Worm (Caenorhabditis elegans) whole organism, L4 larva: ENCODE results near the gene F46C5.4.

Experiments used
- D1046.2 ChIP-seq: fragments of 200-800 bp; sonication (Bioruptor generic); IDR thresholded peaks from 2 replicates; pipeline ENCODE4 v1.3.6; 2022; ENCODE audit warnings: missing genetic modification characterization, missing compliant biosample characterization
- F10B5.3 ChIP-seq: sonication (generic microtip); optimal IDR thresholded peaks from 2 replicates; lab custom pipeline; 2016; ENCODE audit warnings: mild to moderate bottlenecking, missing genetic modification characterization, missing compliant biosample characterization
- F37D6.2 ChIP-seq: sonication (generic microtip); optimal IDR thresholded peaks from 2 replicates; lab custom pipeline; 2016; ENCODE audit warnings: mild to moderate bottlenecking, missing genetic modification characterization, missing compliant biosample characterization
- R02D3.7 ChIP-seq: fragments of 150-350 bp; sonication (generic microtip); optimal IDR thresholded peaks from 3 replicates; lab custom pipeline; 2014; ENCODE audit warnings: missing biosample characterization, missing genetic modification characterization
- T20F7.1 ChIP-seq: fragments of 200-800 bp; sonication (Bioruptor generic); optimal IDR thresholded peaks from 2 replicates; lab custom pipeline; 2018; ENCODE audit warnings: mild to moderate bottlenecking, missing genetic modification characterization, missing compliant biosample characterization
- Y5F2A.4 ChIP-seq: fragments of 200-800 bp; sonication (Bioruptor generic); optimal IDR thresholded peaks from 2 replicates; lab custom pipeline; 2018; ENCODE audit warnings: mild to moderate bottlenecking, missing genetic modification characterization, missing compliant biosample characterization
- Y75B8A.6 ChIP-seq: fragments of 200-800 bp; sonication (Bioruptor generic); IDR thresholded peaks from 2 replicates; pipeline ENCODE4 v1.3.6; 2022; ENCODE audit warnings: missing genetic modification reagents, missing genetic modification characterization, missing compliant biosample characterization
- ZK546.5 ChIP-seq, 2 experiments: sonication (generic microtip); optimal IDR thresholded peaks; 2 replicates each; lab custom pipeline; 2017; ENCODE audit warnings: missing biosample characterization in 2 of 2, missing genetic modification characterization in 2 of 2
- aha-1 ChIP-seq: fragments of 150-350 bp; peaks from one replicate; lab custom pipeline; 2014; ENCODE audit warnings: missing biosample characterization, missing genetic modification characterization
- aly-2 ChIP-seq: sonication (generic microtip); optimal IDR thresholded peaks from 2 replicates; lab custom pipeline; 2018; ENCODE audit warnings: missing biosample characterization, missing genetic modification characterization
- ama-1 ChIP-seq: fragments of 150-350 bp; optimal IDR thresholded peaks from 2 replicates; lab custom pipeline; 2014; ENCODE audit warnings: inconsistent platforms, mixed read lengths
- arid-1 ChIP-seq: fragments of 200-800 bp; sonication (Bioruptor generic); conservative IDR thresholded peaks from 2 replicates; pipeline ENCODE4 v1.3.6; 2022; ENCODE audit warnings: missing genetic modification reagents, missing genetic modification characterization, missing compliant biosample characterization
- ceh-20 ChIP-seq: fragments of 200-800 bp; sonication (Bioruptor generic); IDR thresholded peaks from 2 replicates; pipeline ENCODE4 v1.3.6; 2022; ENCODE audit warnings: missing genetic modification reagents, missing genetic modification characterization, missing compliant biosample characterization
- ceh-32 ChIP-seq: sonication (generic microtip); optimal IDR thresholded peaks from 2 replicates; lab custom pipeline; 2016; ENCODE audit warnings: mild to moderate bottlenecking, missing genetic modification characterization, missing compliant biosample characterization; ENCODE audit not compliant: poor library complexity
- ceh-62 ChIP-seq: sonication (generic microtip); optimal IDR thresholded peaks from 2 replicates; lab custom pipeline; 2017; ENCODE audit warnings: missing biosample characterization, missing genetic modification characterization
- daf-12 ChIP-seq: fragments of 150-350 bp; optimal IDR thresholded peaks from 2 replicates; lab custom pipeline; 2014; ENCODE audit warnings: missing biosample characterization, missing genetic modification reagents, missing genetic modification characterization
- daf-16 ChIP-seq, 3 experiments: sonication (generic microtip); optimal IDR thresholded peaks; 2 replicates each; lab custom pipeline; 2016 to 2017; ENCODE audit warnings: missing genetic modification characterization in 3 of 3, missing genetic modification reagents in 3 of 3, mild to moderate bottlenecking in 2 of 3, missing compliant biosample characterization in 2 of 3, missing biosample characterization in 1 of 3, moderate library complexity in 1 of 3
- dmd-6 ChIP-seq: fragments of 200-800 bp; sonication (Bioruptor generic); IDR thresholded peaks from 2 replicates; pipeline ENCODE4 v1.3.6; 2022; ENCODE audit warnings: missing genetic modification reagents, missing genetic modification characterization, missing compliant biosample characterization
- dmd-8 ChIP-seq: fragments of 200-800 bp; sonication (Bioruptor generic); IDR thresholded peaks from 2 replicates; pipeline ENCODE4 v1.3.6; 2022; ENCODE audit warnings: missing genetic modification characterization, missing compliant biosample characterization
- dpl-1 ChIP-seq: fragments of 150-350 bp; optimal IDR thresholded peaks from 2 replicates; lab custom pipeline; 2014; ENCODE audit warnings: missing biosample characterization, missing genetic modification reagents, missing genetic modification characterization
- duxl-1 ChIP-seq: sonication (generic microtip); optimal IDR thresholded peaks from 2 replicates; lab custom pipeline; 2016; ENCODE audit warnings: mild to moderate bottlenecking, missing genetic modification characterization, moderate library complexity, missing compliant biosample characterization; ENCODE audit not compliant: poor library complexity
- dve-1 ChIP-seq: sonication (generic microtip); optimal IDR thresholded peaks from 2 replicates; lab custom pipeline; 2017; ENCODE audit warnings: antibody characterized with exemption, mild to moderate bottlenecking, missing genetic modification characterization, missing compliant biosample characterization; ENCODE audit not compliant: insufficient read depth
- egl-43 ChIP-seq: fragments of 200-800 bp; sonication (Bioruptor generic); IDR thresholded peaks from 2 replicates; pipeline ENCODE4 v1.3.6; 2022; ENCODE audit warnings: missing genetic modification reagents, missing genetic modification characterization, missing compliant biosample characterization
- fos-1 ChIP-seq: fragments of 150-350 bp; optimal IDR thresholded peaks from 2 replicates; lab custom pipeline; 2014; ENCODE audit warnings: missing biosample characterization, missing genetic modification characterization
- hlh-30 ChIP-seq: sonication (generic microtip); optimal IDR thresholded peaks from 2 replicates; lab custom pipeline; 2017; ENCODE audit warnings: antibody characterized with exemption, mild to moderate bottlenecking, missing genetic modification characterization, missing compliant biosample characterization; ENCODE audit not compliant: insufficient read depth
- lim-7 ChIP-seq: fragments of 200-800 bp; sonication (Bioruptor generic); IDR thresholded peaks from 2 replicates; pipeline ENCODE4 v1.3.6; 2022; ENCODE audit warnings: missing genetic modification characterization, missing compliant biosample characterization
- lin-13 ChIP-seq: fragments of 150-350 bp; optimal IDR thresholded peaks from 2 replicates; lab custom pipeline; 2014; ENCODE audit warnings: missing biosample characterization, missing genetic modification reagents, missing genetic modification characterization
- lin-29 ChIP-seq: fragments of 200-800 bp; sonication (Bioruptor generic); IDR thresholded peaks from 2 replicates; pipeline ENCODE4 v1.3.6; 2022; ENCODE audit warnings: missing genetic modification reagents, missing genetic modification characterization, missing compliant biosample characterization
- lir-3 ChIP-seq: sonication (generic microtip); optimal IDR thresholded peaks from 2 replicates; lab custom pipeline; 2016; ENCODE audit warnings: mild to moderate bottlenecking, missing genetic modification characterization, missing compliant biosample characterization
- mdt-29 ChIP-seq: fragments of 200-800 bp; sonication (Bioruptor generic); IDR thresholded peaks from 2 replicates; pipeline ENCODE4 v1.3.6; 2022; ENCODE audit warnings: missing genetic modification reagents, missing genetic modification characterization, missing compliant biosample characterization
- mep-1 ChIP-seq: fragments of 150-350 bp; sonication (generic microtip); optimal IDR thresholded peaks from 3 replicates; lab custom pipeline; 2014; ENCODE audit warnings: missing biosample characterization, missing genetic modification characterization
- nhr-10 ChIP-seq: fragments of 150-350 bp; optimal IDR thresholded peaks from 2 replicates; lab custom pipeline; 2014; ENCODE audit warnings: missing biosample characterization, missing genetic modification characterization
- nhr-11 ChIP-seq: fragments of 150-350 bp; optimal IDR thresholded peaks from 2 replicates; lab custom pipeline; 2014; ENCODE audit warnings: missing biosample characterization, missing genetic modification characterization
- nhr-28 ChIP-seq: fragments of 150-350 bp; optimal IDR thresholded peaks from 2 replicates; lab custom pipeline; 2014; ENCODE audit warnings: missing biosample characterization, missing genetic modification characterization
- nhr-77 ChIP-seq: fragments of 150-350 bp; optimal IDR thresholded peaks from 2 replicates; lab custom pipeline; 2014; ENCODE audit warnings: missing biosample characterization, missing genetic modification characterization
- rbr-2 ChIP-seq: sonication (generic microtip); optimal IDR thresholded peaks from 2 replicates; lab custom pipeline; 2016; ENCODE audit warnings: missing genotype, missing genetic modification characterization, missing compliant biosample characterization
- sdz-12 ChIP-seq: fragments of 200-800 bp; sonication (Bioruptor generic); optimal IDR thresholded peaks from 2 replicates; lab custom pipeline; 2018; ENCODE audit warnings: mild to moderate bottlenecking, missing genetic modification characterization, missing compliant biosample characterization
- skn-1 ChIP-seq: fragments of 150-350 bp; optimal IDR thresholded peaks from 2 replicates; lab custom pipeline; 2014; ENCODE audit warnings: missing biosample characterization, missing genetic modification characterization
- snpc-1.2 ChIP-seq: fragments of 200-800 bp; sonication (Bioruptor generic); IDR thresholded peaks from 2 replicates; pipeline ENCODE4 v1.3.6; 2022; ENCODE audit warnings: missing genetic modification reagents, missing genetic modification characterization, missing compliant biosample characterization
- spr-1 ChIP-seq: sonication (generic microtip); optimal IDR thresholded peaks from 2 replicates; lab custom pipeline; 2016; ENCODE audit warnings: mild to moderate bottlenecking, missing genetic modification characterization, missing compliant biosample characterization
- unc-62 ChIP-seq, 3 experiments: fragments of 150-350 bp in 1 of 3; sonication (generic microtip); optimal IDR thresholded peaks in 2 of 3; peaks in 1 of 3; 1 replicate in 1 of 3; 2 replicates in 2 of 3; lab custom pipeline; 2014 to 2017; ENCODE audit warnings: missing biosample characterization in 3 of 3, missing genetic modification characterization in 3 of 3, missing genetic modification reagents in 3 of 3, missing genotype in 1 of 3
- vab-7 ChIP-seq: fragments of 200-800 bp; sonication (Bioruptor generic); IDR thresholded peaks from 2 replicates; pipeline ENCODE4 v1.3.6; 2022; ENCODE audit warnings: missing genetic modification reagents, missing genetic modification characterization, missing compliant biosample characterization
- zfp-3 ChIP-seq: fragments of 200-800 bp; sonication (Bioruptor generic); conservative IDR thresholded peaks from 2 replicates; pipeline ENCODE4 v1.3.6; 2022; ENCODE audit warnings: missing genetic modification reagents, missing genetic modification characterization, missing compliant biosample characterization
- zip-2 ChIP-seq: fragments of 150-350 bp; optimal IDR thresholded peaks from 2 replicates; lab custom pipeline; 2014; ENCODE audit warnings: missing biosample characterization, missing genetic modification characterization

F46C5.4 gene

ce11 chrII:8813659-8814058 is 22.2 kb upstream of the F46C5.4 start (continued):
- TF ChIP-seq nhr-28 (tag; lab: Kevin White, UChicago) (peak; percentile 90), nhr-10 (tag; lab: Kevin White, UChicago) (peak; percentile 86)

DNA sequence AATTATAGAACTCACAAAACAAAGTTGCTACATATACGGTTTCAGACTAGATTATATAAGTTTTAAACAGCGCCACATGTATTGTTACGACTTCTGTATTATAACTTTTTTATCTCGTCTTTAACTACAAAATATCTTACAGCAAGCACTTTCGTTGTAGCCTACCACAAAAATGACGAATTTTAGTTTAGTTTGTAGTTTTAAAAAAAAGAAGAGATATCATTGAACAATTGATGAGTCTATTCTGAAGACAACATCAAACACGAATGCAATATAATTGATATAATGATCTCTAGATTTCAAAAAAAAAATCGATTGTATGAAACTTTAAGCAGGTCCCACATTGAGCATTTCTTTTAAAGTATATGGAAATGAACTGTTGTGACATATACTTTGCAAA is 21.6 kb upstream of the F46C5.4 start:
- TF ChIP-seq aha-1 (tag; lab: Kevin White, UChicago) (peak; percentile 99), nhr-28 (tag; lab: Kevin White, UChicago) (peak; percentile 94), hlh-30 (tag; lab: Kevin White, UChicago) (no peak), F10B5.3 (no peak)

ce11 chrII:8817225-8817624 is 18.7 kb upstream of the F46C5.4 start:
- TF ChIP-seq snpc-1.2 (GFP tag; lab: Robert Waterston, UW) (no peak), ama-1 (lab: Kevin White, UChicago) (no peak), T20F7.1 (GFP tag; lab: Kevin White, UChicago) (peak; percentile 50), nhr-28 (tag; lab: Kevin White, UChicago) (peak; percentile 18), zfp-3 (GFP tag; lab: Robert Waterston, UW) (peak; percentile 88), mdt-29 (GFP tag; lab: Robert Waterston, UW) (peak; percentile 10; the same call in 1 of the 2 replicates), arid-1 (0 out of 2 replicates have a peak, but pooled peaks have one; percentile 21), ceh-20 (GFP tag; lab: Robert Waterston, UW) (0 out of 2 replicates have a peak, but pooled peaks have one; percentile 37), ceh-32 (no peak), duxl-1 (tag; lab: Kevin White, UChicago) (peak; percentile 11), dpl-1 (GFP tag; lab: Kevin White, UChicago) (no peak), dve-1 (tag; lab: Kevin White, UChicago) (peak; percentile 16), mep-1 (tag; lab: Kevin White, UChicago) (peak; percentile 52)

DNA sequence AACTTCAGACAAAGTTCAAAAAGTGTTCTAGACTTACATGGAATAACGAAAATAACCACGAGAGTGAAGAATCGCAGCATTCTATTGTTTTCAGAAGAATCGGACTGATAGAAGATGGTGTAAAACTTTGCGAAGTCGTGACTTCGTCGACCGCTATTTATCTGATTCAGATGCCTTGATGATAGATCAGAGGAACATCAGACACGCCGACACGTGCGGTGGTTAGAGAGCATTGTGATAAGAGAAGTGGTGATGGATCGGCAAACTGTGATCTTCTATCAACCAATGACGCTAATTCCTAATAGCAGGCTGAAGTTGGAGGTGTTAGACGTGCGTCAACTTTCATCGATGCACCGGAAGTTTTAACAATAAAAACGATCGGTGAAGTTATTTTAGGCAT is 17.6 kb upstream of the F46C5.4 start:
- TF ChIP-seq F10B5.3 (no peak), skn-1 (tag; lab: Kevin White, UChicago) (no peak), fos-1 (tag; lab: Kevin White, UChicago) (no peak), duxl-1 (tag; lab: Kevin White, UChicago) (no peak), nhr-11 (no peak), dmd-8 (no peak), lir-3 (no peak), daf-12 (tag; lab: Kevin White, UChicago) (no peak), daf-16 (GFP tag; optimal IDR thresholded peaks at IDR 0.05; lab: Kevin White, UChicago) (no peak), daf-16 (tag; optimal IDR thresholded peaks at IDR 0.05; lab: Kevin White, UChicago) (no peak), ceh-62 (tag; lab: Kevin White, UChicago) (no peak), lin-29 (GFP tag; lab: Robert Waterston, UW) (no peak), nhr-28 (tag; lab: Kevin White, UChicago) (peak; percentile 2), D1046.2 (GFP tag; lab: Robert Waterston, UW) (no peak), unc-62 (GFP tag; optimal IDR thresholded peaks at IDR 0.05 in 1 of 2; lab: Kevin White, UChicago) (no peak), unc-62 (tag; optimal IDR thresholded peaks at IDR 0.05; lab: Kevin White, UChicago) (no peak), nhr-77 (no peak), spr-1 (tag; lab: Kevin White, UChicago) (no peak), rbr-2 (no peak), ZK546.5 (tag; optimal IDR thresholded peaks at IDR 0.05; lab: Kevin White, UChicago) (no peak), F37D6.2 (tag; lab: Kevin White, UChicago) (no peak), sdz-12 (GFP tag; lab: Kevin White, UChicago) (no peak), dve-1 (tag; lab: Kevin White, UChicago) (peak; percentile 1), zip-2 (tag; lab: Kevin White, UChicago) (no peak), aly-2 (tag; lab: Kevin White, UChicago) (no peak), ceh-32 (no peak), Y5F2A.4 (GFP tag; lab: Kevin White, UChicago) (no peak), nhr-10 (tag; lab: Kevin White, UChicago) (no peak), vab-7 (no peak), lim-7 (GFP tag; lab: Robert Waterston, UW) (no peak), Y75B8A.6 (GFP tag; lab: Robert Waterston, UW) (no peak), R02D3.7 (tag; lab: Kevin White, UChicago) (no peak), dmd-6 (GFP tag; lab: Robert Waterston, UW) (peak; percentile 39), lin-13 (GFP tag; lab: Kevin White, UChicago) (no peak), egl-43 (GFP tag; lab: Robert Waterston, UW) (no peak)
